Worm (Caenorhabditis elegans) whole organism, midembryonic: ENCODE measurements around the gene pitr-6.

Experiments used
- T22C8.4 ChIP-seq: fragments of 200-800 bp; sonication (Bioruptor generic); IDR thresholded peaks from 2 replicates; pipeline ENCODE4 v1.3.6; 2022; ENCODE audit warnings: missing genetic modification characterization, missing compliant biosample characterization
- cog-1 ChIP-seq: sonication (generic microtip); optimal IDR thresholded peaks from 2 replicates; lab custom pipeline; 2016; ENCODE audit warnings: missing genetic modification characterization, missing compliant biosample characterization
- flt-1 ChIP-seq: fragments of 200-800 bp; sonication (Bioruptor generic); IDR thresholded peaks from 2 replicates; pipeline ENCODE4 v1.3.6; 2022; ENCODE audit warnings: missing genetic modification characterization, missing compliant biosample characterization
- klf-2 ChIP-seq: fragments of 200-800 bp; sonication (Bioruptor generic); conservative IDR thresholded peaks from 2 replicates; pipeline ENCODE4 v1.3.6; 2022; ENCODE audit warnings: missing genetic modification reagents, missing genetic modification characterization, missing compliant biosample characterization
- med-1 ChIP-seq: sonication (generic microtip); optimal IDR thresholded peaks from 2 replicates; lab custom pipeline; 2017; ENCODE audit warnings: missing genetic modification characterization, mild to moderate bottlenecking, missing compliant biosample characterization, antibody characterized with exemption, missing genetic modification reagents; ENCODE audit not compliant: insufficient read depth
- ref-1 ChIP-seq: fragments of 200-800 bp; sonication (Bioruptor generic); conservative IDR thresholded peaks from 2 replicates; pipeline ENCODE4 v1.3.6; 2022; ENCODE audit warnings: missing genetic modification reagents, missing genetic modification characterization, missing compliant biosample characterization
- tab-1 ChIP-seq: fragments of 200-800 bp; sonication (Bioruptor generic); IDR thresholded peaks from 2 replicates; pipeline ENCODE4 v1.3.6; 2022; ENCODE audit warnings: missing genetic modification characterization, missing compliant biosample characterization
- ztf-23 ChIP-seq: fragments of 200-800 bp; sonication (Bioruptor generic); IDR thresholded peaks from 2 replicates; pipeline ENCODE4 v1.3.6; 2022; ENCODE audit warnings: missing genetic modification reagents, missing genetic modification characterization, missing compliant biosample characterization
- ztf-29 ChIP-seq: fragments of 200-800 bp; sonication (Bioruptor generic); IDR thresholded peaks from 2 replicates; pipeline ENCODE4 v1.3.6; 2022; ENCODE audit warnings: missing genetic modification reagents, missing genetic modification characterization, missing compliant biosample characterization

pitr-6 gene

DNA sequence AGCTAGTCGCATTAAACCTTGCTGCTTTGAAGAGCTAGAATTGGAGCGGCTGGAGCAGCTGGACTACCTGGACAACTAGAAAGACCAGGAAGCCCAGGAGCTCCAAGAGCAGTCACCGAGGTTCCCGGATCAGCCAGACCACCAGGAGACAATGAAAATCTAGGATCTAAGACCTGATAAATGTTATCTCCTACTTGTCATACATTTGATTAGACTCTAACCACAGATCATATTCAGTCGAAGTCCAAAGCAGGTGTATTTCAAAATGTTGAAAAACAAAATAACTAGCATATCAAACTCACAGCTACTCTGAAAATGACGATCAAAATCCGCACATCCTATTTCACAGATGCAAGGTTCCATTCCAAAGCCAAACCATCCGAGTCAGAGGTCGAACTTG, 46.8 kb downstream of the pitr-6 start, which contains the start of gene srz-6:
srz-6 (plus strand) TSS at position 301 of the 400 bp plus-strand sequence.
- TF ChIP-seq ztf-29 (GFP tag; lab: Robert Waterston, UW) (no peak), ztf-23 (no peak), flt-1 (GFP tag; lab: Robert Waterston, UW) (no peak), klf-2 (GFP tag; lab: Robert Waterston, UW) (no peak), cog-1 (tag; lab: Kevin White, UChicago) (no peak)

DNA sequence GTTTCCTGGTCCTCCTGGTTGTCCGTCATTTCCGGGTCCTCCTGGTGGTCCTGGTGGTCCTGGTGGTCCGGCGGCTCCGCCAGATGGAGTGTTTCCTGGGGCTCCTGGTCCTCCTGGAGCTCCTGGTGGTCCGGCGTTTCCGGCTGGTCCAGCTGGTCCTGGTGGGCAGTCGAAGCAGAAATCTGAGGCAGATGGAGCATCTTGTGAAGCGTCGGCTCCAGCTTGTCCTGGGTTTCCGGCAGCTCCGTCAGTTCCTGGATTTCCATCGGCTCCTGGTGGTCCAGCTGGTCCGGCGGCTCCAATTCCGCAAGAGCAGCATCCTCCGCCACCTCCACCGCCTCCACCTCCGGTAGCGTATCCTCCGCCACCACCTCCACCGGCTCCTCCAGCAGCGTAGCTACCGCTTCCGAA, 48.9 kb downstream of the pitr-6 start:
- no peak for TF ChIP-seq ztf-23
- no peak for TF ChIP-seq klf-2 (GFP tag; lab: Robert Waterston, UW)
- TF ChIP-seq med-1 (GFP tag; lab: Kevin White, UChicago), result no peak
- no peak for TF ChIP-seq ztf-29 (GFP tag; lab: Robert Waterston, UW)
- TF ChIP-seq cog-1 (tag; lab: Kevin White, UChicago), result no peak

DNA sequence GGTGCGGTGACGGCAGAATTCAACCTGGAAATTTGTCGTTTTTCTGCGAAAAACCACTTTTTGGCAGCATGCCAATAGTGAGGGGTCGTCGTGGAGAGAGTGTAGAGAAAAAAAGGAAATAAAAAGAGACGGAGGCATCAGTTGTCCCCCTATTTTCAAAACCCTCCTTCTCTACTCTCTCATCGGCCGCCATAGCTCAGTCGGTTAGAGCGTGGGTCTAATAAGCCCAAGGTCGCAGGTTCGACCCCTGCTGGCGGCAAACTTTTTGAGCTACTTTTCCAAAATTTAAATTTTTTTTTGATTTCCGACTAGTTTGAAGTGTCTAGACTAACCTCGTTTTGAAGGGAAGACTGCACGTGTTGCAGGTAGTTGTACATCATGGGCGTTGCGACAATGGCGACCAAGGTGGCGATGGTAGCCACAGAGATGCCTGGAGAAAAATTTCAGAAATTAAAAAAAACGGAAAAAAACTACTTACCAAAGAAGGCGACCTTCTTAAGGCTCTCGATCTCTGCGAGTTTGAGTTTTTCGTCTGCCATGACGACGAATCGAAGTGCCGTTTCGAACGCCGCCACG, 49.5 kb downstream of the pitr-6 start, which contains the start of gene col-85:
col-85 (minus strand) TSS at position 540 of the 576 bp plus-strand sequence.
- TF ChIP-seq ztf-23 (peak; percentile 98), cog-1 (tag; lab: Kevin White, UChicago) (peak; percentile 83), med-1 (GFP tag; lab: Kevin White, UChicago) (peak; percentile 73), klf-2 (GFP tag; lab: Robert Waterston, UW) (peak; percentile 98), T22C8.4 (GFP tag; lab: Robert Waterston, UW) (peak; percentile 96), ztf-29 (GFP tag; lab: Robert Waterston, UW) (peak; percentile 100), ref-1 (GFP tag; lab: Robert Waterston, UW) (peak; percentile 88), flt-1 (GFP tag; lab: Robert Waterston, UW) (peak; percentile 97), tab-1 (GFP tag; lab: Robert Waterston, UW) (peak; percentile 98)

DNA sequence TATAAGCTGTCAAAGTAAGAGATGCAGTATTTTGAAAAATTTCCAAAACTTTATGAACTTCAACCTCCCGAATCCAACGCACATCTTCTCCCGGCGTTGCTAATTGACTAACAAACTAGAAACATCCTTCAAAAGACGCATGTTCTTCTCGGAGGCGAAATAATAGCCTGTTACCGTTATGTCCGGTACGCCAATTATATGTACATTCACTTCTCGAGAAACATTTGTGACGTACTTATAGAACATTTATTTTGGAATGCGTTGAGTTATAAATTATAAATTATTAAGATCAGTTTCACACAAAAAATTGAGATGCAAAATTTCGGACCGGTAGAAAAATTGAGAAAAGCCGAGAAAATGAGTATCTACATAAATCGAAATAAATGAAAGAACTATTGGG, 51.9 kb downstream of the pitr-6 start, which contains the start of gene T21B4.3:
T21B4.3 (minus strand) TSS at position 101 of the 400 bp plus-strand sequence.
- TF ChIP-seq ztf-23 (no peak), ztf-29 (GFP tag; lab: Robert Waterston, UW) (no peak), klf-2 (GFP tag; lab: Robert Waterston, UW) (no peak), cog-1 (tag; lab: Kevin White, UChicago) (no peak), tab-1 (GFP tag; lab: Robert Waterston, UW) (no peak), med-1 (GFP tag; lab: Kevin White, UChicago) (no peak), ref-1 (GFP tag; lab: Robert Waterston, UW) (no peak), flt-1 (GFP tag; lab: Robert Waterston, UW) (no peak), T22C8.4 (GFP tag; lab: Robert Waterston, UW) (no peak)
